Fruit fly (Drosophila melanogaster): ENCODE results near the gene CG9215.

CG9215 gene

dm6 chrX:15594230-15594857 is 11.7 kb upstream of the CG9215 start (continued):
- TF ChIP-seq Dad (GFP tag; optimal IDR thresholded peaks at IDR 0.05), result no peak
- no peak for TF ChIP-seq pzg (GFP tag; optimal IDR thresholded peaks at IDR 0.05)
- TF ChIP-seq Sox102F (GFP tag; optimal IDR thresholded peaks at IDR 0.05), result peak; percentile 52
- TF ChIP-seq stc (GFP tag; IDR thresholded peaks at IDR 0.05), result 0 out of 2 replicates have a peak, but pooled peaks have one; percentile 5
- peak; percentile 12; the same call in 1 of the 3 replicates for TF ChIP-seq croc (GFP tag; conservative IDR thresholded peaks at IDR 0.05)
- TF ChIP-seq sc (optimal IDR thresholded peaks at IDR 0.05), result no peak
- TF ChIP-seq sc (GFP tag; optimal IDR thresholded peaks at IDR 0.05), result no peak
- peak in 1 of 2 experiments; percentile 24 for TF ChIP-seq Trl (optimal IDR thresholded peaks at IDR 0.05)
- TF ChIP-seq Trl (GFP tag; optimal IDR thresholded peaks at IDR 0.05), result no peak
- peak; percentile 11 for TF ChIP-seq dmrt11E (tag; optimal IDR thresholded peaks at IDR 0.05)
- no peak for TF ChIP-seq Ada2b (GFP tag; IDR thresholded peaks at IDR 0.05)
- peak; percentile 78 for TF ChIP-seq CG9932 (GFP tag; IDR thresholded peaks at IDR 0.05)
- peak; percentile 13; the same call in 1 of the 2 replicates for TF ChIP-seq CG6272 (GFP tag; IDR thresholded peaks at IDR 0.05)
- no peak for TF ChIP-seq Blimp-1 (GFP tag; optimal IDR thresholded peaks at IDR 0.05)
- TF ChIP-seq BtbVII (GFP tag; optimal IDR thresholded peaks at IDR 0.05), result no peak
- TF ChIP-seq gcm (GFP tag; optimal IDR thresholded peaks at IDR 0.05), result no peak
- peak; percentile 7 for TF ChIP-seq bcd (GFP tag; optimal IDR thresholded peaks at IDR 0.05)
- TF ChIP-seq ATbp (GFP tag; optimal IDR thresholded peaks at IDR 0.05), result no peak
- TF ChIP-seq caup (GFP tag; optimal IDR thresholded peaks at IDR 0.05; ENCODE audit: severe bottlenecking), result no peak
- no peak for TF ChIP-seq CG11696 (GFP tag; IDR thresholded peaks at IDR 0.05)
- TF ChIP-seq knrl (GFP tag; IDR thresholded peaks at IDR 0.05; ENCODE audit: partially characterized antibody), result peak; percentile 62
- no peak for TF ChIP-seq CG15479 (GFP tag; optimal IDR thresholded peaks at IDR 0.05)
- TF ChIP-seq Nf-YB (GFP tag; optimal IDR thresholded peaks at IDR 0.05), result no peak
- no peak for TF ChIP-seq repo (GFP tag; optimal IDR thresholded peaks at IDR 0.05)
- TF ChIP-seq Ssrp (tag; optimal IDR thresholded peaks at IDR 0.05), result no peak
- TF ChIP-seq CHES-1-like (GFP tag; optimal IDR thresholded peaks at IDR 0.05), result no peak
- TF ChIP-seq Abd-B (GFP tag; optimal IDR thresholded peaks at IDR 0.05), result no peak
- TF ChIP-seq kay (GFP tag; optimal IDR thresholded peaks at IDR 0.05), result no peak
- no peak for TF ChIP-seq danr (GFP tag; IDR thresholded peaks at IDR 0.05)
- TF ChIP-seq ERR (GFP tag; optimal IDR thresholded peaks at IDR 0.05), result no peak
- TF ChIP-seq ci (GFP tag; IDR thresholded peaks at IDR 0.05), result peak; percentile 63
- no peak for TF ChIP-seq prd (optimal IDR thresholded peaks at IDR 0.05)
- TF ChIP-seq prd (GFP tag; IDR thresholded peaks at IDR 0.05), result peak; percentile 51; the same call in 2 of the 3 replicates
- 0 out of 2 replicates have a peak, but pooled peaks have one; percentile 15 for TF ChIP-seq ssp (GFP tag; IDR thresholded peaks at IDR 0.05)
- TF ChIP-seq CG17912 (GFP tag; optimal IDR thresholded peaks at IDR 0.05), result no peak
- 0 out of 2 replicates have a peak, but pooled peaks have one; percentile 34 for TF ChIP-seq unc-4 (GFP tag; IDR thresholded peaks at IDR 0.05; ENCODE audit: partially characterized antibody)
- no peak for TF ChIP-seq Hand (GFP tag; optimal IDR thresholded peaks at IDR 0.05)
- TF ChIP-seq CG1233 (GFP tag; optimal IDR thresholded peaks at IDR 0.05), result no peak
- TF ChIP-seq CG9437 (GFP tag; optimal IDR thresholded peaks at IDR 0.05), result no peak
- TF ChIP-seq oc (tag; optimal IDR thresholded peaks at IDR 0.05), result no peak
- no peak for TF ChIP-seq Atf3 (GFP tag; optimal IDR thresholded peaks at IDR 0.05)
- no peak for TF ChIP-seq tap (tag; optimal IDR thresholded peaks at IDR 0.05)
- no peak for TF ChIP-seq pum (GFP tag; optimal IDR thresholded peaks at IDR 0.05)
- TF ChIP-seq Antp (GFP tag; optimal IDR thresholded peaks at IDR 0.05), result no peak
- TF ChIP-seq zen2 (GFP tag; IDR thresholded peaks at IDR 0.05; ENCODE audit: partially characterized antibody), result no peak
- no peak for TF ChIP-seq CG2678 (tag; optimal IDR thresholded peaks at IDR 0.05)
- no peak for TF ChIP-seq CG13775 (GFP tag; optimal IDR thresholded peaks at IDR 0.05)
- peak; percentile 10 for TF ChIP-seq CG15601 (tag; optimal IDR thresholded peaks at IDR 0.05)
- no peak for TF ChIP-seq Oaz (GFP tag; IDR thresholded peaks at IDR 0.05)
- no peak for TF ChIP-seq lov (optimal IDR thresholded peaks at IDR 0.05)
- TF ChIP-seq lov (GFP tag; IDR thresholded peaks at IDR 0.05), result no peak

Data from whole organism, embryonic.